Worm (Caenorhabditis elegans): ENCODE measurements around the gene F01D5.5.
A peak's percentile ranks its signal among the peaks of the same experiment; 100 is the strongest.

F01D5.5 gene

ce11 chrII:14019625-14020024, 17.5 kb upstream of the F01D5.5 start (continued):
- TF ChIP-seq K11D2.4 (GFP tag; IDR thresholded peaks at IDR 0.05) (0 out of 2 replicates have a peak, but pooled peaks have one; percentile 19), sea-2 (GFP tag; IDR thresholded peaks at IDR 0.05) (peak; percentile 68; the same call in 1 of the 2 replicates), F33H1.4 (GFP tag; IDR thresholded peaks at IDR 0.05) (0 out of 2 replicates have a peak, but pooled peaks have one; percentile 9), sptf-2 (GFP tag; optimal IDR thresholded peaks at IDR 0.05) (peak; percentile 40), egl-18 (GFP tag; IDR thresholded peaks at IDR 0.05) (0 out of 2 replicates have a peak, but pooled peaks have one; percentile 61)

- TF ChIP-seq dpl-1 (GFP tag; optimal IDR thresholded peaks at IDR 0.05) (no peak), nhr-80 (tag; optimal IDR thresholded peaks at IDR 0.05) (no peak), attf-6 (GFP tag; IDR thresholded peaks at IDR 0.05) (no peak)
Measured at ce11 chrII:14018887-14019286, 16.8 kb upstream of the F01D5.5 start.

- TF ChIP-seq repo-1 (tag; optimal IDR thresholded peaks at IDR 0.05), result peak; percentile 95
- TF ChIP-seq ztf-22 (GFP tag; optimal IDR thresholded peaks at IDR 0.05), result no peak
- peak; percentile 28 for TF ChIP-seq fkh-3 (tag; optimal IDR thresholded peaks at IDR 0.05)
- TF ChIP-seq ceh-79 (tag; optimal IDR thresholded peaks at IDR 0.05), result no peak
- peak; percentile 63 for TF ChIP-seq madf-8 (GFP tag; conservative IDR thresholded peaks at IDR 0.05)
- peak; percentile 99 for TF ChIP-seq snpc-1.1 (tag; optimal IDR thresholded peaks at IDR 0.05; ENCODE audit: insufficient read depth)
- peak; percentile 37 for TF ChIP-seq B0035.1 (tag; optimal IDR thresholded peaks at IDR 0.05)
- peak; percentile 31 for TF ChIP-seq K12H6.12 (tag; optimal IDR thresholded peaks at IDR 0.05)
- peak; percentile 97 for TF ChIP-seq him-1 (tag; optimal IDR thresholded peaks at IDR 0.05)
- peak; percentile 40 for TF ChIP-seq F10E7.11 (tag; optimal IDR thresholded peaks at IDR 0.05)
- TF ChIP-seq F52B5.7 (tag; optimal IDR thresholded peaks at IDR 0.05), result peak; percentile 72
- peak; percentile 52 for TF ChIP-seq akir-1 (GFP tag; optimal IDR thresholded peaks at IDR 0.05)
- peak; percentile 1 for TF ChIP-seq lsy-27 (tag; optimal IDR thresholded peaks at IDR 0.05; ENCODE audit: borderline replicate concordance, insufficient read depth)
- TF ChIP-seq mcd-1 (GFP tag; IDR thresholded peaks at IDR 0.05), result peak; percentile 92
- TF ChIP-seq nhr-120 (GFP tag; IDR thresholded peaks at IDR 0.05), result no peak
- peak; percentile 39; the same call in 1 of the 2 replicates for TF ChIP-seq egrh-3 (GFP tag; IDR thresholded peaks at IDR 0.05)
- TF ChIP-seq mxl-1 (tag; optimal IDR thresholded peaks at IDR 0.05), result no peak
- peak; percentile 96 for TF ChIP-seq D2030.7 (GFP tag; IDR thresholded peaks at IDR 0.05)
- peak; percentile 18 for TF ChIP-seq pha-4 (tag; optimal IDR thresholded peaks at IDR 0.05)
- TF ChIP-seq T07F8.4 (tag; optimal IDR thresholded peaks at IDR 0.05), result peak; percentile 39
- peak; percentile 12 for TF ChIP-seq attf-5 (GFP tag; optimal IDR thresholded peaks at IDR 0.05)
- TF ChIP-seq F22D6.2 (tag; optimal IDR thresholded peaks at IDR 0.05), result peak; percentile 54
- no peak for TF ChIP-seq bed-2 (GFP tag; IDR thresholded peaks at IDR 0.05)
- no peak for TF ChIP-seq sdz-38 (tag; optimal IDR thresholded peaks at IDR 0.05)
- TF ChIP-seq hrde-1 (tag; optimal IDR thresholded peaks at IDR 0.05; ENCODE audit: borderline replicate concordance), result peak; percentile 42
- TF ChIP-seq tlf-1 (GFP tag; optimal IDR thresholded peaks at IDR 0.05), result peak; percentile 89
- TF ChIP-seq hlh-12 (tag; optimal IDR thresholded peaks at IDR 0.05), result peak; percentile 5
- TF ChIP-seq madf-6 (GFP tag; IDR thresholded peaks at IDR 0.05), result peak; percentile 91
- no peak for TF ChIP-seq Y67H2A.10 (GFP tag; conservative IDR thresholded peaks at IDR 0.05)
- no peak for TF ChIP-seq let-526 (GFP tag; IDR thresholded peaks at IDR 0.05)
- TF ChIP-seq T26A5.8 (tag; optimal IDR thresholded peaks at IDR 0.05), result peak; percentile 78
- 0 out of 2 replicates have a peak, but pooled peaks have one; percentile 25 for TF ChIP-seq ceh-91 (GFP tag; IDR thresholded peaks at IDR 0.05)
- TF ChIP-seq cebp-1 (GFP tag; IDR thresholded peaks at IDR 0.05), result no peak
- peak; percentile 73 for TF ChIP-seq cebp-1 (tag; optimal IDR thresholded peaks at IDR 0.05)
- no peak for TF ChIP-seq egl-44 (GFP tag; IDR thresholded peaks at IDR 0.05)
- TF ChIP-seq lin-26 (GFP tag; IDR thresholded peaks at IDR 0.05), result peak; percentile 74
- peak; percentile 99 for TF ChIP-seq snpc-4 (GFP tag; optimal IDR thresholded peaks at IDR 0.05)
- peak; percentile 99 to 100 (median 100) for TF ChIP-seq snpc-4 (tag; optimal IDR thresholded peaks at IDR 0.05)
Measured at ce11 chrII:14018192-14018591, 16.1 kb upstream of the F01D5.5 start.
